Worm (Caenorhabditis elegans) whole organism, L1 larva: Measurements from ENCODE around the gene C31H1.5.

Source experiments
- C16A3.4 ChIP-seq: fragments of 150-350 bp; optimal IDR thresholded peaks from 2 replicates; lab custom pipeline; 2014; ENCODE audit warnings: missing biosample characterization, missing genetic modification characterization
- C34B4.2 ChIP-seq: sonication (generic microtip); optimal IDR thresholded peaks from 2 replicates; lab custom pipeline; 2017; ENCODE audit warnings: mild to moderate bottlenecking, missing genetic modification characterization, missing compliant biosample characterization
- blmp-1 ChIP-seq: fragments of 150-350 bp; optimal IDR thresholded peaks from 2 replicates; lab custom pipeline; 2014; ENCODE audit warnings: missing biosample characterization, missing genetic modification characterization
- ceh-88 ChIP-seq: fragments of 200-800 bp; sonication (Bioruptor generic); IDR thresholded peaks from 2 replicates; pipeline ENCODE4 v1.3.6; 2022; ENCODE audit warnings: missing genetic modification characterization, missing compliant biosample characterization
- ceh-90 ChIP-seq: sonication (generic microtip); optimal IDR thresholded peaks from 2 replicates; lab custom pipeline; 2016; ENCODE audit warnings: missing genetic modification characterization, missing compliant biosample characterization
- ces-1 ChIP-seq: fragments of 150-350 bp; optimal IDR thresholded peaks from 2 replicates; lab custom pipeline; 2014; ENCODE audit warnings: missing biosample characterization, missing genetic modification reagents, missing genetic modification characterization
- efl-3 ChIP-seq: fragments of 200-800 bp; sonication (Bioruptor generic); optimal IDR thresholded peaks from 2 replicates; lab custom pipeline; 2018; ENCODE audit warnings: mild to moderate bottlenecking, missing genetic modification characterization, missing compliant biosample characterization
- egl-27 ChIP-seq, 2 experiments: fragments of 150-350 bp in 1 of 2; sonication (generic microtip); optimal IDR thresholded peaks; 3 replicates each; lab custom pipeline; 2017 to 2018; ENCODE audit warnings: missing biosample characterization in 2 of 2, missing genetic modification characterization in 2 of 2, missing genetic modification reagents in 2 of 2
- elt-2 ChIP-seq: sonication (generic microtip); optimal IDR thresholded peaks from 2 replicates; lab custom pipeline; 2016; ENCODE audit warnings: missing genetic modification characterization, mild to moderate bottlenecking, inconsistent platforms, missing compliant biosample characterization, missing genetic modification reagents
- ets-5 ChIP-seq: fragments of 200-800 bp; sonication (Bioruptor generic); IDR thresholded peaks from 2 replicates; pipeline ENCODE4 v1.3.6; 2022; ENCODE audit warnings: missing genetic modification characterization, missing compliant biosample characterization
- fkh-10 ChIP-seq: sonication (generic microtip); optimal IDR thresholded peaks from 2 replicates; lab custom pipeline; 2017; ENCODE audit warnings: missing biosample characterization, missing genetic modification reagents, missing genetic modification characterization
- fkh-8 ChIP-seq: sonication (generic microtip); optimal IDR thresholded peaks from 2 replicates; lab custom pipeline; 2016; ENCODE audit warnings: mild to moderate bottlenecking, missing genetic modification characterization, missing compliant biosample characterization
- fos-1 ChIP-seq: fragments of 150-350 bp; optimal IDR thresholded peaks from 2 replicates; lab custom pipeline; 2014; ENCODE audit warnings: missing biosample characterization, missing genetic modification characterization
- hlh-4 ChIP-seq: sonication (generic microtip); optimal IDR thresholded peaks from 2 replicates; lab custom pipeline; 2016; ENCODE audit warnings: mild to moderate bottlenecking, missing genetic modification characterization, missing compliant biosample characterization
- irx-1 ChIP-seq: sonication (generic microtip); optimal IDR thresholded peaks from 2 replicates; lab custom pipeline; 2016; ENCODE audit warnings: missing genetic modification characterization, missing compliant biosample characterization
- jun-1 ChIP-seq: fragments of 150-350 bp; optimal IDR thresholded peaks from 2 replicates; lab custom pipeline; 2014; ENCODE audit warnings: missing biosample characterization, missing genetic modification reagents, missing genetic modification characterization
- lin-13 ChIP-seq: fragments of 150-350 bp; optimal IDR thresholded peaks from 2 replicates; lab custom pipeline; 2014; ENCODE audit warnings: missing biosample characterization, missing genetic modification reagents, missing genetic modification characterization
- lin-14 ChIP-seq: fragments of 200-800 bp; sonication (Bioruptor generic); optimal IDR thresholded peaks from 2 replicates; lab custom pipeline; 2018; ENCODE audit warnings: mild to moderate bottlenecking, missing genetic modification characterization, moderate library complexity, missing compliant biosample characterization
- lin-15B ChIP-seq: fragments of 150-350 bp; sonication (generic microtip); optimal IDR thresholded peaks from 3 replicates; lab custom pipeline; 2014; ENCODE audit warnings: missing biosample characterization, missing genetic modification characterization
- lin-39 ChIP-seq: fragments of 150-350 bp; optimal IDR thresholded peaks from 2 replicates; lab custom pipeline; 2014; ENCODE audit warnings: missing biosample characterization, missing genetic modification reagents, missing genetic modification characterization
- mab-9 ChIP-seq: fragments of 200-800 bp; sonication (Bioruptor generic); IDR thresholded peaks from 2 replicates; pipeline ENCODE4 v1.3.6; 2022; ENCODE audit warnings: missing genetic modification reagents, missing genetic modification characterization, missing compliant biosample characterization
- mdl-1 ChIP-seq, 2 experiments: fragments of 150-350 bp; optimal IDR thresholded peaks; 2 replicates each; lab custom pipeline; 2014 to 2017; ENCODE audit warnings: missing biosample characterization in 2 of 2, missing genetic modification characterization in 2 of 2, inconsistent platforms in 1 of 2
- mef-2 ChIP-seq: fragments of 150-350 bp; optimal IDR thresholded peaks from 2 replicates; lab custom pipeline; 2014; ENCODE audit warnings: missing biosample characterization, missing genetic modification characterization
- mep-1 ChIP-seq: fragments of 150-350 bp; optimal IDR thresholded peaks from 2 replicates; lab custom pipeline; 2014; ENCODE audit warnings: missing biosample characterization, missing genetic modification characterization
- nhr-19 ChIP-seq: fragments of 200-800 bp; sonication (Bioruptor generic); conservative IDR thresholded peaks from 2 replicates; pipeline ENCODE4 v1.3.6; 2022; ENCODE audit warnings: missing genetic modification characterization, missing compliant biosample characterization
- nhr-20 ChIP-seq: sonication (generic microtip); optimal IDR thresholded peaks from 2 replicates; lab custom pipeline; 2016; ENCODE audit warnings: mild to moderate bottlenecking, missing genetic modification characterization, missing compliant biosample characterization
- nhr-237 ChIP-seq: fragments of 150-350 bp; optimal IDR thresholded peaks from 2 replicates; lab custom pipeline; 2014; ENCODE audit warnings: missing biosample characterization, missing genetic modification characterization
- nhr-71 ChIP-seq: sonication (generic microtip); optimal IDR thresholded peaks from 2 replicates; lab custom pipeline; 2016; ENCODE audit warnings: mild to moderate bottlenecking, missing genetic modification characterization, moderate library complexity, missing compliant biosample characterization
- nhr-77 ChIP-seq: fragments of 150-350 bp; optimal IDR thresholded peaks from 2 replicates; lab custom pipeline; 2014; ENCODE audit warnings: missing biosample characterization, missing genetic modification characterization
- nhr-84 ChIP-seq: sonication (generic microtip); optimal IDR thresholded peaks from 2 replicates; lab custom pipeline; 2017; ENCODE audit warnings: missing biosample characterization, missing genetic modification characterization
- nhr-85 ChIP-seq: sonication (generic microtip); peaks from one replicate; lab custom pipeline; 2016; ENCODE audit warnings: missing genetic modification characterization, inconsistent platforms, missing compliant biosample characterization
- nhr-90 ChIP-seq: sonication (generic microtip); optimal IDR thresholded peaks from 2 replicates; lab custom pipeline; 2016; ENCODE audit warnings: mild to moderate bottlenecking, missing genetic modification characterization, missing compliant biosample characterization; ENCODE audit not compliant: poor library complexity
- pag-3 ChIP-seq: sonication (generic microtip); optimal IDR thresholded peaks from 2 replicates; lab custom pipeline; 2017; ENCODE audit warnings: missing genetic modification characterization, mild to moderate bottlenecking, missing compliant biosample characterization, antibody characterized with exemption, borderline replicate concordance; ENCODE audit not compliant: insufficient read depth
- rnt-1 ChIP-seq: sonication (generic microtip); optimal IDR thresholded peaks from 2 replicates; lab custom pipeline; 2016; ENCODE audit warnings: mild to moderate bottlenecking, missing genetic modification characterization, moderate library complexity, missing compliant biosample characterization
- skn-1 ChIP-seq: fragments of 150-350 bp; optimal IDR thresholded peaks from 2 replicates; lab custom pipeline; 2014; ENCODE audit warnings: missing biosample characterization, missing genetic modification characterization
- snpc-4 ChIP-seq: fragments of 150-350 bp; optimal IDR thresholded peaks from 2 replicates; lab custom pipeline; 2014; ENCODE audit warnings: missing biosample characterization, missing genetic modification characterization
- snu-23 ChIP-seq: sonication (generic microtip); optimal IDR thresholded peaks from 2 replicates; lab custom pipeline; 2016; ENCODE audit warnings: missing genetic modification characterization, missing compliant biosample characterization
- swsn-7 ChIP-seq: sonication (generic microtip); optimal IDR thresholded peaks from 2 replicates; lab custom pipeline; 2016; ENCODE audit warnings: missing genetic modification characterization, missing compliant biosample characterization
- tbx-2 ChIP-seq: sonication (generic microtip); optimal IDR thresholded peaks from 2 replicates; lab custom pipeline; 2016; ENCODE audit warnings: missing genetic modification characterization, missing compliant biosample characterization
- tlp-1 ChIP-seq: fragments of 150-350 bp; optimal IDR thresholded peaks from 2 replicates; lab custom pipeline; 2014; ENCODE audit warnings: missing biosample characterization, missing genetic modification characterization
- unc-130 ChIP-seq: fragments of 150-350 bp; optimal IDR thresholded peaks from 2 replicates; lab custom pipeline; 2017; ENCODE audit warnings: missing biosample characterization, missing genetic modification characterization, inconsistent platforms
- unc-30 ChIP-seq: sonication (generic microtip); optimal IDR thresholded peaks from 2 replicates; lab custom pipeline; 2017; ENCODE audit warnings: missing biosample characterization, missing genetic modification characterization
- unc-98 ChIP-seq: fragments of 200-800 bp; sonication (Bioruptor generic); IDR thresholded peaks from 2 replicates; pipeline ENCODE4 v1.3.6; 2022; ENCODE audit warnings: missing genetic modification characterization, missing compliant biosample characterization
- vab-15 ChIP-seq: sonication (generic microtip); optimal IDR thresholded peaks from 2 replicates; lab custom pipeline; 2017; ENCODE audit warnings: missing genotype, mild to moderate bottlenecking, missing genetic modification characterization, missing compliant biosample characterization
- zag-1 ChIP-seq: fragments of 150-350 bp; optimal IDR thresholded peaks from 2 replicates; lab custom pipeline; 2014; ENCODE audit warnings: missing biosample characterization, missing genetic modification characterization
- zip-4 ChIP-seq: fragments of 200-800 bp; sonication (Bioruptor generic); optimal IDR thresholded peaks from 2 replicates; lab custom pipeline; 2018; ENCODE audit warnings: mild to moderate bottlenecking, missing genetic modification characterization, moderate library complexity, missing compliant biosample characterization
- ztf-11 ChIP-seq, 2 experiments: sonication (generic microtip); optimal IDR thresholded peaks; 2 replicates each; lab custom pipeline; 2016 to 2017; ENCODE audit warnings: missing genetic modification characterization in 2 of 2, missing biosample characterization in 1 of 2, missing compliant biosample characterization in 1 of 2

Gene C31H1.5

ce11 chrIV:5753253-5753652 lies 43.3 kb downstream of the C31H1.5 start (continued):
- TF ChIP-seq fkh-10 (GFP tag; lab: Kevin White, UChicago) (no peak), mep-1 (peak; percentile 35), vab-15 (tag; lab: Kevin White, UChicago) (no peak), nhr-85 (tag; lab: Kevin White, UChicago) (no peak), nhr-77 (tag; lab: Kevin White, UChicago) (peak; percentile 80), unc-30 (tag; lab: Kevin White, UChicago) (no peak), nhr-20 (tag; lab: Kevin White, UChicago) (peak; percentile 42), egl-27 (tag; optimal IDR thresholded peaks at IDR 0.05; lab: Kevin White, UChicago) (peak in 1 of 2 experiments; percentile 14), elt-2 (no peak), swsn-7 (tag; lab: Kevin White, UChicago) (peak; percentile 6), C16A3.4 (tag; lab: Kevin White, UChicago) (peak; percentile 11), ztf-11 (tag; optimal IDR thresholded peaks at IDR 0.05; lab: Kevin White, UChicago) (no peak)
- TF ChIP-seq, all 84 proteins: peak for 19

- no peak for TF ChIP-seq ceh-88 (GFP tag; lab: Robert Waterston, UW)
- no peak for TF ChIP-seq zag-1 (tag; lab: Kevin White, UChicago)
- no peak for TF ChIP-seq mab-9 (GFP tag; lab: Robert Waterston, UW)
- TF ChIP-seq nhr-71 (tag; lab: Kevin White, UChicago), result peak; percentile 28
- no peak for TF ChIP-seq skn-1 (tag; lab: Kevin White, UChicago)
- no peak for TF ChIP-seq lin-14 (GFP tag; lab: Kevin White, UChicago)
- TF ChIP-seq jun-1 (tag; lab: Kevin White, UChicago), result no peak
- no peak for TF ChIP-seq rnt-1 (tag; lab: Kevin White, UChicago)
- TF ChIP-seq lin-39 (tag; lab: Kevin White, UChicago), result no peak
- TF ChIP-seq unc-98 (GFP tag; lab: Robert Waterston, UW), result no peak
- TF ChIP-seq irx-1 (tag; lab: Kevin White, UChicago), result no peak
- TF ChIP-seq ets-5 (GFP tag; lab: Robert Waterston, UW), result no peak
- no peak for TF ChIP-seq C16A3.4 (tag; lab: Kevin White, UChicago)
- TF ChIP-seq fkh-8 (tag; lab: Kevin White, UChicago), result peak; percentile 37
- TF ChIP-seq nhr-90 (tag; lab: Kevin White, UChicago), result no peak
- no peak for TF ChIP-seq tlp-1 (tag; lab: Kevin White, UChicago)
- TF ChIP-seq snpc-4 (tag; lab: Kevin White, UChicago), result no peak
- TF ChIP-seq lin-13 (GFP tag; lab: Kevin White, UChicago), result no peak
- TF ChIP-seq elt-2, result no peak
- no peak for TF ChIP-seq zip-4 (GFP tag; lab: Kevin White, UChicago)
- TF ChIP-seq efl-3 (GFP tag; lab: Kevin White, UChicago), result no peak
- TF ChIP-seq nhr-85 (tag; lab: Kevin White, UChicago), result peak; percentile 51
These were observed 43.9 kb downstream of the C31H1.5 start for ce11 chrIV:5752704-5753103.

DNA sequence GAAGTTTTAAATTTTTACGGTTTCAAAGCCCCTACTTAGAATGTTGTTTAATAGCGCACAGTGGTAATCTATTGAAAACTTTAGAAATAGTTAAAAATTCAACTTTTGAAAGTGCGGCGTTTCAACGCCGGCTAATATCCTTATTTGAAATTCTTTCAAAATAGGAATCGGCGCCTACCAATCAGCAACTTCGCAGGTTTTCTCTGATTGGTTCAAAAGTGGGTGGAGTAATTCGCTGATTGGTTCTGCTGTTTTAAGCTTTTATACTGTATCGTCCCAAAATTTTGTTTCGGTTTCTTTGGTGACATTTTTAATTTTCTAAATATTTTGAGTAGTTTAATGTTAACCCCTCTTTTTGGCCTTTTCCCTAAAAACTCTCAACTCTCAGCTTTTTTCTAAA lies 44.6 kb downstream of the C31H1.5 start:
- no peak for TF ChIP-seq irx-1 (tag; lab: Kevin White, UChicago)
- no peak for TF ChIP-seq hlh-4
- no peak for TF ChIP-seq lin-13 (GFP tag; lab: Kevin White, UChicago)
- TF ChIP-seq vab-15 (tag; lab: Kevin White, UChicago), result no peak
- no peak for TF ChIP-seq ces-1 (GFP tag; lab: Kevin White, UChicago)
- no peak for TF ChIP-seq ztf-11 (tag; optimal IDR thresholded peaks at IDR 0.05; lab: Kevin White, UChicago)
- TF ChIP-seq C16A3.4 (tag; lab: Kevin White, UChicago), result no peak
- no peak for TF ChIP-seq mdl-1 (tag; optimal IDR thresholded peaks at IDR 0.05; lab: Kevin White, UChicago)
- TF ChIP-seq zip-4 (GFP tag; lab: Kevin White, UChicago), result no peak
- no peak for TF ChIP-seq nhr-84 (tag; lab: Kevin White, UChicago)
- no peak for TF ChIP-seq C34B4.2 (tag; lab: Kevin White, UChicago)

DNA sequence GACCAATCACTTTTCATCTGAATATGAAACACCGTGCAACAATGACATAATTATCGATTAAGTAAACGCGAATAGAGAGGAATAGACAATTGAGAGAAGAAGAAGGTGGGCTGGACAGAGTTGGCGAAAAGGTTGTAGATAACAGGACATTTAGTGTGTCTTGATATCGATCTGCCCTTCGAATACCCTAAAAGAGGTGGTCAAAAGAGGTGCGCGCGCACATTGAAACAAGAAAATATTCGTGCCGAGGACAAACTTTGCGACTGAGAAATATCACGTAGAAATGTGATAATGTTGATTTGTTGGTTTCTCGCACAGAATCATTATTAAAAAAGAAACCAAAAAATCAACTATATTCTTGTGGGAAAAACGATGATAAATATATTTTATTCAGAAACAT lies 46.7 kb downstream of the C31H1.5 start:
- TF ChIP-seq nhr-77 (tag; lab: Kevin White, UChicago) (no peak), pag-3 (tag; lab: Kevin White, UChicago) (no peak), snu-23 (peak; percentile 41), nhr-19 (GFP tag; lab: Robert Waterston, UW) (peak; percentile 15), mef-2 (tag; lab: Kevin White, UChicago) (no peak), blmp-1 (tag; lab: Kevin White, UChicago) (peak; percentile 18), lin-39 (tag; lab: Kevin White, UChicago) (no peak), ceh-90 (no peak), nhr-85 (tag; lab: Kevin White, UChicago) (peak; percentile 76), unc-130 (no peak), fos-1 (tag; lab: Kevin White, UChicago) (no peak), lin-15B (tag; lab: Kevin White, UChicago) (no peak), nhr-237 (tag; lab: Kevin White, UChicago) (no peak), unc-98 (GFP tag; lab: Robert Waterston, UW) (no peak), tbx-2 (peak; percentile 24), lin-14 (GFP tag; lab: Kevin White, UChicago) (peak; percentile 65), nhr-20 (tag; lab: Kevin White, UChicago) (peak; percentile 87)
